Worm (Caenorhabditis elegans) whole organism, young adult: ENCODE measurements around the gene W08E12.6.

Source experiments
- B0019.2 ChIP-seq: fragments of 200-800 bp; sonication (Bioruptor generic); conservative IDR thresholded peaks from 2 replicates; pipeline ENCODE4 v1.3.6; 2022; ENCODE audit warnings: missing genetic modification reagents, missing genetic modification characterization, missing compliant biosample characterization
- C17E4.6 ChIP-seq: fragments of 200-800 bp; sonication (Bioruptor generic); IDR thresholded peaks from 2 replicates; pipeline ENCODE4 v1.3.6; 2022; ENCODE audit warnings: missing genetic modification reagents, missing genetic modification characterization, missing compliant biosample characterization
- F22D6.2 ChIP-seq: sonication (generic microtip); optimal IDR thresholded peaks from 2 replicates; lab custom pipeline; 2016; ENCODE audit warnings: mild to moderate bottlenecking, missing genetic modification characterization, missing compliant biosample characterization
- F23B12.7 ChIP-seq: sonication (generic microtip); optimal IDR thresholded peaks from 2 replicates; lab custom pipeline; 2017; ENCODE audit warnings: missing genetic modification characterization, mild to moderate bottlenecking, missing compliant biosample characterization, antibody characterized with exemption, moderate library complexity; ENCODE audit not compliant: insufficient read depth
- F33H1.4 ChIP-seq: fragments of 200-800 bp; sonication (Bioruptor generic); IDR thresholded peaks from 2 replicates; pipeline ENCODE4 v1.3.6; 2022; ENCODE audit warnings: missing genetic modification reagents, missing genetic modification characterization, missing compliant biosample characterization
- F52B5.7 ChIP-seq: sonication (generic microtip); optimal IDR thresholded peaks from 2 replicates; lab custom pipeline; 2016; ENCODE audit warnings: mild to moderate bottlenecking, missing genetic modification characterization, missing compliant biosample characterization
- F55B11.4 ChIP-seq: sonication (generic microtip); optimal IDR thresholded peaks from 2 replicates; lab custom pipeline; 2016; ENCODE audit warnings: missing compliant biosample characterization, missing genetic modification characterization, borderline replicate concordance; ENCODE audit not compliant: insufficient read depth
- F57C9.4 ChIP-seq: sonication (generic microtip); optimal IDR thresholded peaks from 2 replicates; lab custom pipeline; 2017; ENCODE audit warnings: mild to moderate bottlenecking, missing genetic modification characterization, missing compliant biosample characterization
- K11D2.4 ChIP-seq: fragments of 200-800 bp; sonication (Bioruptor generic); IDR thresholded peaks from 2 replicates; pipeline ENCODE4 v1.3.6; 2022; ENCODE audit warnings: missing genetic modification reagents, missing genetic modification characterization, missing compliant biosample characterization
- K12H6.12 ChIP-seq: fragments of 200-800 bp; sonication (Bioruptor generic); optimal IDR thresholded peaks from 2 replicates; lab custom pipeline; 2018; ENCODE audit warnings: mild to moderate bottlenecking, missing genetic modification characterization, missing compliant biosample characterization
- T07F8.4 ChIP-seq: sonication (generic microtip); optimal IDR thresholded peaks from 2 replicates; lab custom pipeline; 2016; ENCODE audit warnings: mild to moderate bottlenecking, missing genetic modification characterization, moderate library complexity, missing compliant biosample characterization
- T26A5.8 ChIP-seq: sonication (generic microtip); optimal IDR thresholded peaks from 2 replicates; lab custom pipeline; 2016; ENCODE audit warnings: missing genetic modification characterization, missing compliant biosample characterization
- akir-1 ChIP-seq: fragments of 200-800 bp; sonication (Bioruptor generic); optimal IDR thresholded peaks from 2 replicates; lab custom pipeline; 2018; ENCODE audit warnings: mild to moderate bottlenecking, missing genetic modification characterization, moderate library complexity, missing compliant biosample characterization
- atf-7 ChIP-seq: sonication (generic microtip); optimal IDR thresholded peaks from 2 replicates; lab custom pipeline; 2017; ENCODE audit warnings: mild to moderate bottlenecking, missing genetic modification characterization, missing compliant biosample characterization
- cebp-2 ChIP-seq: fragments of 200-800 bp; sonication (Bioruptor generic); IDR thresholded peaks from 2 replicates; pipeline ENCODE4 v1.3.6; 2022; ENCODE audit warnings: missing genetic modification characterization, missing compliant biosample characterization
- ceh-100 ChIP-seq: fragments of 200-800 bp; sonication (Bioruptor generic); IDR thresholded peaks from 2 replicates; pipeline ENCODE4 v1.3.6; 2022; ENCODE audit warnings: missing genetic modification reagents, missing genetic modification characterization, missing compliant biosample characterization
- ceh-91 ChIP-seq: fragments of 200-800 bp; sonication (Bioruptor generic); IDR thresholded peaks from 2 replicates; pipeline ENCODE4 v1.3.6; 2022; ENCODE audit warnings: missing genetic modification reagents, missing genetic modification characterization, missing compliant biosample characterization
- die-1 ChIP-seq: sonication (generic microtip); optimal IDR thresholded peaks from 2 replicates; lab custom pipeline; 2016; ENCODE audit warnings: missing genotype, mild to moderate bottlenecking, missing genetic modification characterization, missing compliant biosample characterization
- egl-44 ChIP-seq: fragments of 200-800 bp; sonication (Bioruptor generic); IDR thresholded peaks from 2 replicates; pipeline ENCODE4 v1.3.6; 2022; ENCODE audit warnings: missing genetic modification reagents, missing genetic modification characterization, missing compliant biosample characterization
- gei-17 ChIP-seq: fragments of 200-800 bp; sonication (Bioruptor generic); optimal IDR thresholded peaks from 2 replicates; lab custom pipeline; 2018; ENCODE audit warnings: mild to moderate bottlenecking, missing genetic modification characterization, missing compliant biosample characterization
- him-1 ChIP-seq: sonication (generic microtip); optimal IDR thresholded peaks from 2 replicates; lab custom pipeline; 2016; ENCODE audit warnings: missing genotype, missing genetic modification reagents, missing genetic modification characterization, missing compliant biosample characterization
- hlh-12 ChIP-seq: sonication (generic microtip); optimal IDR thresholded peaks from 2 replicates; lab custom pipeline; 2016; ENCODE audit warnings: missing genetic modification characterization, missing compliant biosample characterization
- hrde-1 ChIP-seq: sonication (generic microtip); optimal IDR thresholded peaks from 2 replicates; lab custom pipeline; 2016; ENCODE audit warnings: missing genetic modification characterization, mild to moderate bottlenecking, missing compliant biosample characterization, moderate library complexity, missing genotype, missing genetic modification reagents, borderline replicate concordance
- lag-1 ChIP-seq: fragments of 200-800 bp; sonication (Bioruptor generic); IDR thresholded peaks from 2 replicates; pipeline ENCODE4 v1.3.6; 2022; ENCODE audit warnings: missing genetic modification reagents, missing genetic modification characterization, missing compliant biosample characterization
- let-526 ChIP-seq: fragments of 200-800 bp; sonication (Bioruptor generic); IDR thresholded peaks from 2 replicates; pipeline ENCODE4 v1.3.6; 2022; ENCODE audit warnings: missing genetic modification reagents, missing genetic modification characterization, missing compliant biosample characterization
- let-607 ChIP-seq, 2 experiments: fragments of 200-800 bp in 1 of 2; sonication (Bioruptor generic) in 1 of 2; sonication (generic microtip) in 1 of 2; optimal IDR thresholded peaks; 2 replicates each; lab custom pipeline; 2016 to 2018; ENCODE audit warnings: mild to moderate bottlenecking in 2 of 2, missing compliant biosample characterization in 2 of 2, missing genetic modification characterization in 2 of 2, moderate library complexity in 2 of 2, missing genotype in 1 of 2
- lin-35 ChIP-seq, 3 experiments: fragments of 150-350 bp in 2 of 3; sonication (generic microtip) in 1 of 3; optimal IDR thresholded peaks; 2 replicates each; lab custom pipeline; 2014 to 2018; ENCODE audit warnings: missing biosample characterization in 3 of 3, missing genetic modification characterization in 3 of 3, missing genetic modification reagents in 3 of 3
- lin-40 ChIP-seq: sonication (generic microtip); optimal IDR thresholded peaks from 2 replicates; lab custom pipeline; 2016; ENCODE audit warnings: missing genetic modification characterization, mild to moderate bottlenecking, missing compliant biosample characterization, missing genotype, missing genetic modification reagents
- lsy-27 ChIP-seq: sonication (generic microtip); optimal IDR thresholded peaks from 2 replicates; lab custom pipeline; 2017; ENCODE audit warnings: missing genetic modification characterization, mild to moderate bottlenecking, missing compliant biosample characterization, antibody characterized with exemption, missing genotype, borderline replicate concordance; ENCODE audit not compliant: insufficient read depth
- madf-6 ChIP-seq: fragments of 200-800 bp; sonication (Bioruptor generic); IDR thresholded peaks from 2 replicates; pipeline ENCODE4 v1.3.6; 2022; ENCODE audit warnings: missing genetic modification reagents, missing genetic modification characterization, missing compliant biosample characterization
- nfya-2 ChIP-seq: fragments of 200-800 bp; sonication (Bioruptor generic); IDR thresholded peaks from 2 replicates; pipeline ENCODE4 v1.3.6; 2022; ENCODE audit warnings: missing genetic modification reagents, missing genetic modification characterization, missing compliant biosample characterization
- nfyb-1 ChIP-seq: fragments of 200-800 bp; sonication (Bioruptor generic); IDR thresholded peaks from 2 replicates; pipeline ENCODE4 v1.3.6; 2022; ENCODE audit warnings: missing genetic modification reagents, missing genetic modification characterization, missing compliant biosample characterization
- nhr-179 ChIP-seq: sonication (generic microtip); optimal IDR thresholded peaks from 2 replicates; lab custom pipeline; 2016; ENCODE audit warnings: mild to moderate bottlenecking, missing genetic modification characterization, missing compliant biosample characterization
- nhr-90 ChIP-seq: sonication (generic microtip); optimal IDR thresholded peaks from 2 replicates; lab custom pipeline; 2016; ENCODE audit warnings: missing genotype, mild to moderate bottlenecking, missing genetic modification characterization, missing compliant biosample characterization
- sdz-38 ChIP-seq: sonication (generic microtip); optimal IDR thresholded peaks from 2 replicates; lab custom pipeline; 2016; ENCODE audit warnings: missing genotype, missing genetic modification characterization, missing compliant biosample characterization
- sea-2 ChIP-seq: fragments of 200-800 bp; sonication (Bioruptor generic); IDR thresholded peaks from 2 replicates; pipeline ENCODE4 v1.3.6; 2022; ENCODE audit warnings: missing genetic modification characterization, missing compliant biosample characterization
- snpc-3.4 ChIP-seq: sonication (generic microtip); optimal IDR thresholded peaks from 2 replicates; lab custom pipeline; 2017; ENCODE audit warnings: missing genetic modification characterization, mild to moderate bottlenecking, missing compliant biosample characterization, antibody characterized with exemption, moderate library complexity, missing genotype, missing genetic modification reagents
- snpc-4 ChIP-seq, 5 experiments: fragments of 150-350 bp in 1 of 5; sonication (generic microtip) in 4 of 5; optimal IDR thresholded peaks; 2 replicates each; lab custom pipeline; 2014 to 2018; ENCODE audit warnings: missing genetic modification characterization in 5 of 5, missing biosample characterization in 3 of 5, antibody characterized with exemption in 2 of 5, mild to moderate bottlenecking in 2 of 5, missing compliant biosample characterization in 2 of 5, missing genotype in 2 of 5, moderate library complexity in 2 of 5, missing genetic modification reagents in 1 of 5
- sptf-2 ChIP-seq: fragments of 200-800 bp; sonication (Bioruptor generic); optimal IDR thresholded peaks from 2 replicates; lab custom pipeline; 2018; ENCODE audit warnings: mild to moderate bottlenecking, missing genetic modification characterization, missing compliant biosample characterization
- tbp1 ChIP-seq: fragments of 200-800 bp; sonication (Bioruptor generic); optimal IDR thresholded peaks from 2 replicates; lab custom pipeline; 2018; ENCODE audit warnings: mild to moderate bottlenecking, missing genetic modification characterization, missing compliant biosample characterization
- unc-130 ChIP-seq: sonication (generic microtip); optimal IDR thresholded peaks from 2 replicates; lab custom pipeline; 2016; ENCODE audit warnings: missing genetic modification reagents, missing genetic modification characterization, missing compliant biosample characterization
- unc-62 ChIP-seq: fragments of 150-350 bp; optimal IDR thresholded peaks from 2 replicates; lab custom pipeline; 2014; ENCODE audit warnings: missing biosample characterization, missing genetic modification reagents, missing genetic modification characterization
- ztf-18 ChIP-seq: sonication (generic microtip); optimal IDR thresholded peaks from 2 replicates; lab custom pipeline; 2016; ENCODE audit warnings: missing genotype, mild to moderate bottlenecking, missing genetic modification characterization, missing compliant biosample characterization
- ztf-25 ChIP-seq: fragments of 200-800 bp; sonication (Bioruptor generic); IDR thresholded peaks from 2 replicates; pipeline ENCODE4 v1.3.6; 2022; ENCODE audit warnings: missing genetic modification reagents, missing genetic modification characterization, missing compliant biosample characterization
- ztf-26 ChIP-seq: sonication (generic microtip); optimal IDR thresholded peaks from 2 replicates; lab custom pipeline; 2017; ENCODE audit warnings: missing genetic modification characterization, missing compliant biosample characterization
- ztf-6 ChIP-seq: fragments of 200-800 bp; sonication (Bioruptor generic); IDR thresholded peaks from 2 replicates; pipeline ENCODE4 v1.3.6; 2022; ENCODE audit warnings: missing genetic modification reagents, missing genetic modification characterization, missing compliant biosample characterization

The W08E12.6 gene

DNA sequence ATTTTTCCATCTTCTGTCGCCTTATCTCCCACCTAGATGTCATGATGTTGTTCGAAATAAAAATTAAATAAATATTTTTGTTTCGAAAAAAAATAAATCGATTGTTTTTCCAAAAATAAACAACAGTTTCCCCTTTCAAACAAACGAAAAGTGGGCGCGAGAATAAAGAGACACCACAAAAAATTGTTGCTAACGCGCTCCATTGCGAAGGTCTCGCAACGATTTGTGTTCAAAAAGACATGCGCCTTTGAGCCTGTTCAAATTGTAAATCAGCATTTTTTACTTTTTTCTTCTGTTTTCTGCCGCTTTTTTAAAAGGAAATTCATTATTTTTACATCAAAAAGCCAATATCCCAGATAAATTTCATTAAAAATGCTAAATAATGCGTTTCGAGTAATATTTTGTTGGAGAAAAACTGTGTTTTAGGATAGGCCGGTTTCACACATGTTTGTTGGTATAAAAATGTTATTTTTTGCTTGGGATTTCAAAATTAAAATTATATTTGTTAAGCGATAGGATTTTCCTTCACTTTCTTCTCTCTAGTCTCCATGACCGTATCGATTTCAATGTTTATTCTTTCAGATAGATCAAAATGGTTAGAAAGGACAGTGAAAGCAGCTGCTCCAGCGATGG lies 3.7 kb upstream of the W08E12.6 start, which contains the start of gene W08E12.7 (continued):
- TF ChIP-seq K11D2.4 (GFP tag; lab: Robert Waterston, UW) (peak; percentile 83), T07F8.4 (tag; lab: Kevin White, UChicago) (peak; percentile 20), hlh-12 (no peak), unc-62 (no peak), ceh-91 (GFP tag; lab: Robert Waterston, UW) (peak; percentile 95), ztf-26 (tag; lab: Kevin White, UChicago) (peak; percentile 2), nhr-179 (tag; lab: Kevin White, UChicago) (no peak), nfya-2 (GFP tag; lab: Robert Waterston, UW) (no peak), nhr-90 (tag; lab: Kevin White, UChicago) (peak; percentile 52), K12H6.12 (tag; lab: Kevin White, UChicago) (peak; percentile 82), egl-44 (no peak), madf-6 (peak; percentile 94), hrde-1 (tag; lab: Kevin White, UChicago) (peak; percentile 32), sdz-38 (tag; lab: Kevin White, UChicago) (no peak), lin-35 (GFP tag; optimal IDR thresholded peaks at IDR 0.05; lab: Kevin White, UChicago) (peak; percentile 36 to 93 (median 36)), lsy-27 (tag; lab: Kevin White, UChicago) (no peak), C17E4.6 (GFP tag; lab: Robert Waterston, UW) (0 out of 2 replicates have a peak, but pooled peaks have one; percentile 22), F55B11.4 (tag; lab: Kevin White, UChicago) (no peak), lag-1 (no peak), let-526 (GFP tag; lab: Robert Waterston, UW) (peak; percentile 88; the same call in 1 of the 2 replicates), T26A5.8 (no peak), B0019.2 (GFP tag; lab: Robert Waterston, UW) (peak; percentile 93), akir-1 (GFP tag; lab: Kevin White, UChicago) (no peak), die-1 (peak; percentile 45), ztf-25 (GFP tag; lab: Robert Waterston, UW) (0 out of 2 replicates have a peak, but pooled peaks have one; percentile 53), let-607 (tag; optimal IDR thresholded peaks at IDR 0.05; lab: Kevin White, UChicago) (peak; percentile 60 to 70), cebp-2 (GFP tag; lab: Robert Waterston, UW) (no peak), ztf-6 (GFP tag; lab: Robert Waterston, UW) (peak; percentile 67; the same call in 1 of the 2 replicates), tbp1 (GFP tag; lab: Kevin White, UChicago) (peak; percentile 73), sptf-2 (GFP tag; lab: Kevin White, UChicago) (peak; percentile 61), ceh-100 (GFP tag; lab: Robert Waterston, UW) (peak; percentile 95), snpc-3.4 (tag; lab: Kevin White, UChicago) (peak; percentile 91), nfyb-1 (GFP tag; lab: Robert Waterston, UW) (peak; percentile 74), snpc-4 (GFP tag; optimal IDR thresholded peaks at IDR 0.05; lab: Kevin White, UChicago) (peak; percentile 60), snpc-4 (tag; optimal IDR thresholded peaks at IDR 0.05; lab: Kevin White, UChicago) (peak; percentile 54 to 85 (median 80)), lin-40 (tag; lab: Kevin White, UChicago) (peak; percentile 87), F57C9.4 (tag; lab: Kevin White, UChicago) (no peak), ztf-18 (tag; lab: Kevin White, UChicago) (peak; percentile 82), F22D6.2 (peak; percentile 55), him-1 (peak; percentile 30), unc-130 (GFP tag; lab: Kevin White, UChicago) (peak; percentile 91), F33H1.4 (GFP tag; lab: Robert Waterston, UW) (peak; percentile 99), F52B5.7 (tag; lab: Kevin White, UChicago) (no peak), sea-2 (no peak), atf-7 (tag; lab: Kevin White, UChicago) (peak; percentile 14), gei-17 (GFP tag; lab: Kevin White, UChicago) (no peak), F23B12.7 (peak; percentile 95)
